Fruit fly (Drosophila melanogaster): ENCODE measurements around the gene Ten-a.

Ten-a gene

dm6 chrX:12227975-12228374 lies 184.5 kb downstream of the Ten-a start:
- TF ChIP-seq nom (GFP tag; optimal IDR thresholded peaks at IDR 0.05): peak; percentile 17
- peak; percentile 35; the same call in 1 of the 2 replicates for TF ChIP-seq Drgx (GFP tag; IDR thresholded peaks at IDR 0.05)
- no peak for TF ChIP-seq Fer3 (tag; optimal IDR thresholded peaks at IDR 0.05)
- no peak for TF ChIP-seq Oaz (GFP tag; IDR thresholded peaks at IDR 0.05)

dm6 chrX:12235777-12236176 lies 192.3 kb downstream of the Ten-a start, which contains the start of gene CG32655:
Gene CG32655, minus strand, starts transcription at chrX:12235877.
- no peak for TF ChIP-seq az2 (GFP tag; optimal IDR thresholded peaks at IDR 0.05)
- no peak for TF ChIP-seq sc (optimal IDR thresholded peaks at IDR 0.05)
- TF ChIP-seq sc (GFP tag; optimal IDR thresholded peaks at IDR 0.05): no peak
- no peak for TF ChIP-seq PHDP (tag; optimal IDR thresholded peaks at IDR 0.05)
- no peak for TF ChIP-seq CG6683 (GFP tag; optimal IDR thresholded peaks at IDR 0.05)
- no peak for TF ChIP-seq CG12391 (tag; optimal IDR thresholded peaks at IDR 0.05)
- TF ChIP-seq CG10979 (tag; optimal IDR thresholded peaks at IDR 0.05): no peak
- TF ChIP-seq CG3838 (GFP tag; optimal IDR thresholded peaks at IDR 0.05): no peak
- TF ChIP-seq Aef1 (GFP tag; IDR thresholded peaks at IDR 0.05): no peak
- TF ChIP-seq jumu (GFP tag; optimal IDR thresholded peaks at IDR 0.05): no peak
- no peak for TF ChIP-seq gfzf (GFP tag; optimal IDR thresholded peaks at IDR 0.05)
- no peak for TF ChIP-seq Deaf1 (tag; optimal IDR thresholded peaks at IDR 0.05)
- TF ChIP-seq Hand (GFP tag; optimal IDR thresholded peaks at IDR 0.05): no peak
- TF ChIP-seq odd (GFP tag; optimal IDR thresholded peaks at IDR 0.05): no peak
- TF ChIP-seq ems (GFP tag; optimal IDR thresholded peaks at IDR 0.05): no peak
- TF ChIP-seq CG2875 (GFP tag; optimal IDR thresholded peaks at IDR 0.05): no peak
- no peak for TF ChIP-seq Lhr (GFP tag; optimal IDR thresholded peaks at IDR 0.05)
- no peak for TF ChIP-seq Bteb2 (GFP tag; optimal IDR thresholded peaks at IDR 0.05)
- no peak for TF ChIP-seq CrebB (tag; optimal IDR thresholded peaks at IDR 0.05)

dm6 chrX:12239500-12239899 lies 196.0 kb downstream of the Ten-a start:
- no peak for TF ChIP-seq Dfd (GFP tag; optimal IDR thresholded peaks at IDR 0.05)

dm6 chrX:12241032-12241431 lies 197.5 kb downstream of the Ten-a start:
- TF ChIP-seq sisA (GFP tag; IDR thresholded peaks at IDR 0.05) (peak; percentile 54), Drgx (GFP tag; IDR thresholded peaks at IDR 0.05) (0 out of 2 replicates have a peak, but pooled peaks have one; percentile 8), Awh (GFP tag; IDR thresholded peaks at IDR 0.05) (no peak), CG17359 (tag; optimal IDR thresholded peaks at IDR 0.05) (peak; percentile 39), prd (optimal IDR thresholded peaks at IDR 0.05) (no peak), prd (GFP tag; IDR thresholded peaks at IDR 0.05) (peak; percentile 41; the same call in 2 of the 3 replicates), CG14710 (tag; optimal IDR thresholded peaks at IDR 0.05) (peak; percentile 20), Hr3 (GFP tag; optimal IDR thresholded peaks at IDR 0.05) (peak; percentile 18), chm (GFP tag; IDR thresholded peaks at IDR 0.05) (no peak), psq (GFP tag; optimal IDR thresholded peaks at IDR 0.05) (no peak), vfl (GFP tag; optimal IDR thresholded peaks at IDR 0.05) (no peak), cas (GFP tag; IDR thresholded peaks at IDR 0.05) (no peak), ftz-f1 (GFP tag; optimal IDR thresholded peaks at IDR 0.05) (no peak), CG13894 (tag; optimal IDR thresholded peaks at IDR 0.05) (no peak), Dll (GFP tag; IDR thresholded peaks at IDR 0.05; ENCODE audit: partially characterized antibody) (no peak), CG11504 (tag; optimal IDR thresholded peaks at IDR 0.05) (peak; percentile 64), fru (optimal IDR thresholded peaks at IDR 0.05) (no peak), CG31388 (GFP tag; optimal IDR thresholded peaks at IDR 0.05) (no peak), CG11560 (tag; IDR thresholded peaks at IDR 0.05) (no peak), cad (GFP tag; optimal IDR thresholded peaks at IDR 0.05) (no peak), CG10321 (GFP tag; IDR thresholded peaks at IDR 0.05) (no peak), H15 (GFP tag; IDR thresholded peaks at IDR 0.05) (peak; percentile 26; the same call in 1 of the 3 replicates), CG6654 (GFP tag; optimal IDR thresholded peaks at IDR 0.05) (no peak), MTF-1 (GFP tag; optimal IDR thresholded peaks at IDR 0.05; ENCODE audit: borderline replicate concordance) (no peak), wor (GFP tag; IDR thresholded peaks at IDR 0.05) (no peak), Med (GFP tag) (peak; percentile 87)
